Fruit fly (Drosophila melanogaster): Measurements from ENCODE around the gene CG17078.

CG17078 gene

dm6 chr2L:305646-306045, 27.6 kb upstream of the CG17078 start, which contains the start of gene Plc21C (continued):
- TF ChIP-seq CG1832 (GFP tag; optimal IDR thresholded peaks at IDR 0.05), result no peak
- TF ChIP-seq CG2202 (tag; optimal IDR thresholded peaks at IDR 0.05), result no peak
- TF ChIP-seq CG12104 (GFP tag; optimal IDR thresholded peaks at IDR 0.05), result no peak
- no peak for TF ChIP-seq dati (GFP tag; IDR thresholded peaks at IDR 0.05)
- peak; percentile 24 for TF ChIP-seq Side (GFP tag; optimal IDR thresholded peaks at IDR 0.05)
- no peak; the same call in 1 of the 2 replicates for TF ChIP-seq CG42726 (GFP tag; IDR thresholded peaks at IDR 0.05; ENCODE audit: partially characterized antibody)
- no peak for TF ChIP-seq stc (GFP tag; IDR thresholded peaks at IDR 0.05)
- TF ChIP-seq CG17912 (GFP tag; optimal IDR thresholded peaks at IDR 0.05), result no peak
- peak in 1 of 3 experiments; percentile 22 for TF ChIP-seq lola (GFP tag; optimal IDR thresholded peaks at IDR 0.05)
- no peak for TF ChIP-seq sna (GFP tag; IDR thresholded peaks at IDR 0.05; ENCODE audit: partially characterized antibody)
- peak; percentile 42 for TF ChIP-seq gro (GFP tag; optimal IDR thresholded peaks at IDR 0.05)
- peak; percentile 35 for TF ChIP-seq Dip3 (GFP tag; optimal IDR thresholded peaks at IDR 0.05)
- no peak for TF ChIP-seq CG33557 (GFP tag; optimal IDR thresholded peaks at IDR 0.05)
- no peak for TF ChIP-seq CG31224 (GFP tag; IDR thresholded peaks at IDR 0.05)
- no peak for TF ChIP-seq Fer2 (tag; optimal IDR thresholded peaks at IDR 0.05)
- no peak for TF ChIP-seq CG2875 (GFP tag; optimal IDR thresholded peaks at IDR 0.05)
- TF ChIP-seq jigr1 (GFP tag; IDR thresholded peaks at IDR 0.05), result no peak
- no peak for TF ChIP-seq luna (GFP tag; optimal IDR thresholded peaks at IDR 0.05)
- no peak for TF ChIP-seq da (GFP tag; optimal IDR thresholded peaks at IDR 0.05)
- no peak for TF ChIP-seq CG8478 (optimal IDR thresholded peaks at IDR 0.05)
- 0 out of 2 replicates have a peak, but pooled peaks have one; percentile 25 for TF ChIP-seq hbn (GFP tag; IDR thresholded peaks at IDR 0.05; ENCODE audit: partially characterized antibody)
- peak; percentile 58 for TF ChIP-seq grau (tag; optimal IDR thresholded peaks at IDR 0.05)
- peak; percentile 5 for TF ChIP-seq nau (GFP tag; optimal IDR thresholded peaks at IDR 0.05)
- no peak; the same call in 1 of the 2 replicates for TF ChIP-seq inv (GFP tag; IDR thresholded peaks at IDR 0.05; ENCODE audit: partially characterized antibody)
- TF ChIP-seq CG8944 (GFP tag; optimal IDR thresholded peaks at IDR 0.05), result peak; percentile 42
- TF ChIP-seq nom (GFP tag; optimal IDR thresholded peaks at IDR 0.05), result no peak
- no peak for TF ChIP-seq chm (GFP tag; IDR thresholded peaks at IDR 0.05)
- no peak for TF ChIP-seq klu (GFP tag; IDR thresholded peaks at IDR 0.05)
- TF ChIP-seq sob (GFP tag; IDR thresholded peaks at IDR 0.05), result peak; percentile 36; the same call in 1 of the 2 replicates
- no peak for TF ChIP-seq CG16815 (GFP tag; optimal IDR thresholded peaks at IDR 0.05)
- TF ChIP-seq btn (GFP tag; optimal IDR thresholded peaks at IDR 0.05), result no peak
- peak; percentile 42; the same call in 1 of the 2 replicates for TF ChIP-seq Atf6 (GFP tag; IDR thresholded peaks at IDR 0.05)
- TF ChIP-seq Ada2b (GFP tag; IDR thresholded peaks at IDR 0.05), result no peak
- peak; percentile 49 for TF ChIP-seq CG17186 (GFP tag; optimal IDR thresholded peaks at IDR 0.05)
- no peak for TF ChIP-seq tap (tag; optimal IDR thresholded peaks at IDR 0.05)
- TF ChIP-seq CG4854 (GFP tag; optimal IDR thresholded peaks at IDR 0.05), result peak; percentile 71
- no peak for TF ChIP-seq BtbVII (GFP tag; optimal IDR thresholded peaks at IDR 0.05)
- peak; percentile 48 for TF ChIP-seq pho (GFP tag; optimal IDR thresholded peaks at IDR 0.05)
- peak; percentile 57 for TF ChIP-seq mam (GFP tag; optimal IDR thresholded peaks at IDR 0.05)
- TF ChIP-seq pita (GFP tag; optimal IDR thresholded peaks at IDR 0.05), result no peak
- TF ChIP-seq Bgb (GFP tag; IDR thresholded peaks at IDR 0.05; ENCODE audit: partially characterized antibody), result peak; percentile 43; the same call in 1 of the 2 replicates
- no peak for TF ChIP-seq sens-2 (GFP tag; IDR thresholded peaks at IDR 0.05)
- no peak for TF ChIP-seq CG12071 (GFP tag; optimal IDR thresholded peaks at IDR 0.05)
- TF ChIP-seq croc (GFP tag; conservative IDR thresholded peaks at IDR 0.05), result no peak
- TF ChIP-seq CG9727 (GFP tag; optimal IDR thresholded peaks at IDR 0.05), result peak; percentile 61
- no peak for TF ChIP-seq CG2889 (GFP tag; IDR thresholded peaks at IDR 0.05)
- peak; percentile 20 for TF ChIP-seq pum (GFP tag; optimal IDR thresholded peaks at IDR 0.05)
- no peak for TF ChIP-seq CG17328 (GFP tag; IDR thresholded peaks at IDR 0.05)
- peak; percentile 51 for TF ChIP-seq Fer1 (GFP tag; optimal IDR thresholded peaks at IDR 0.05)
- no peak for TF ChIP-seq Nf-YA (GFP tag; IDR thresholded peaks at IDR 0.05)
- TF ChIP-seq pan (optimal IDR thresholded peaks at IDR 0.05), result no peak
- no peak for TF ChIP-seq pan (GFP tag; optimal IDR thresholded peaks at IDR 0.05 in 1 of 2, IDR thresholded peaks at IDR 0.05 in 1 of 2)
